Worm (Caenorhabditis elegans) whole organism, young adult: ENCODE results near the gene sre-24.

Experiments used
- B0019.2 ChIP-seq: fragments of 200-800 bp; sonication (Bioruptor generic); conservative IDR thresholded peaks from 2 replicates; pipeline ENCODE4 v1.3.6; 2022; ENCODE audit warnings: missing genetic modification reagents, missing genetic modification characterization, missing compliant biosample characterization
- C06A6.2 ChIP-seq: fragments of 200-800 bp; sonication (Bioruptor generic); conservative IDR thresholded peaks from 2 replicates; pipeline ENCODE4 v1.3.6; 2022; ENCODE audit warnings: missing genetic modification characterization, missing compliant biosample characterization
- F22D6.2 ChIP-seq: sonication (generic microtip); optimal IDR thresholded peaks from 2 replicates; lab custom pipeline; 2016; ENCODE audit warnings: mild to moderate bottlenecking, missing genetic modification characterization, missing compliant biosample characterization
- F23B12.7 ChIP-seq: sonication (generic microtip); optimal IDR thresholded peaks from 2 replicates; lab custom pipeline; 2017; ENCODE audit warnings: missing genetic modification characterization, mild to moderate bottlenecking, missing compliant biosample characterization, antibody characterized with exemption, moderate library complexity; ENCODE audit not compliant: insufficient read depth
- F39B2.1 ChIP-seq: fragments of 200-800 bp; sonication (Bioruptor generic); IDR thresholded peaks from 2 replicates; pipeline ENCODE4 v1.3.6; 2022; ENCODE audit warnings: missing genetic modification reagents, missing genetic modification characterization, missing compliant biosample characterization
- Y56A3A.18 ChIP-seq: fragments of 200-800 bp; sonication (Bioruptor generic); IDR thresholded peaks from 2 replicates; pipeline ENCODE4 v1.3.6; 2022; ENCODE audit warnings: missing genetic modification reagents, missing genetic modification characterization, missing compliant biosample characterization
- Y95B8A.8 ChIP-seq: fragments of 200-800 bp; sonication (Bioruptor generic); IDR thresholded peaks from 2 replicates; pipeline ENCODE4 v1.3.6; 2022; ENCODE audit warnings: missing genetic modification reagents, missing genetic modification characterization, missing compliant biosample characterization
- attf-5 ChIP-seq: fragments of 200-800 bp; sonication (Bioruptor generic); optimal IDR thresholded peaks from 2 replicates; lab custom pipeline; 2018; ENCODE audit warnings: mild to moderate bottlenecking, missing genetic modification characterization, missing compliant biosample characterization
- attf-6 ChIP-seq: fragments of 200-800 bp; sonication (Bioruptor generic); IDR thresholded peaks from 2 replicates; pipeline ENCODE4 v1.3.6; 2022; ENCODE audit warnings: missing genetic modification reagents, missing genetic modification characterization, missing compliant biosample characterization
- ccch-3 ChIP-seq: fragments of 200-800 bp; sonication (Bioruptor generic); optimal IDR thresholded peaks from 2 replicates; lab custom pipeline; 2018; ENCODE audit warnings: mild to moderate bottlenecking, missing genetic modification characterization, missing compliant biosample characterization
- ceh-91 ChIP-seq: fragments of 200-800 bp; sonication (Bioruptor generic); IDR thresholded peaks from 2 replicates; pipeline ENCODE4 v1.3.6; 2022; ENCODE audit warnings: missing genetic modification reagents, missing genetic modification characterization, missing compliant biosample characterization
- chd-7 ChIP-seq: sonication (generic microtip); optimal IDR thresholded peaks from 2 replicates; lab custom pipeline; 2016; ENCODE audit warnings: mild to moderate bottlenecking, missing genetic modification characterization, moderate library complexity, missing compliant biosample characterization
- dpff-1 ChIP-seq: sonication (generic microtip); optimal IDR thresholded peaks from 2 replicates; lab custom pipeline; 2017; ENCODE audit warnings: mild to moderate bottlenecking, missing genetic modification characterization, missing compliant biosample characterization
- dpl-1 ChIP-seq: fragments of 150-350 bp; optimal IDR thresholded peaks from 2 replicates; lab custom pipeline; 2014; ENCODE audit warnings: missing biosample characterization, missing genetic modification reagents, missing genetic modification characterization
- egl-44 ChIP-seq: fragments of 200-800 bp; sonication (Bioruptor generic); IDR thresholded peaks from 2 replicates; pipeline ENCODE4 v1.3.6; 2022; ENCODE audit warnings: missing genetic modification reagents, missing genetic modification characterization, missing compliant biosample characterization
- ekl-4 ChIP-seq: fragments of 200-800 bp; sonication (Bioruptor generic); IDR thresholded peaks from 2 replicates; pipeline ENCODE4 v1.3.6; 2022; ENCODE audit warnings: missing genetic modification reagents, missing genetic modification characterization, missing compliant biosample characterization
- ets-4 ChIP-seq: fragments of 200-800 bp; sonication (Bioruptor generic); optimal IDR thresholded peaks from 2 replicates; lab custom pipeline; 2018; ENCODE audit warnings: mild to moderate bottlenecking, missing genetic modification characterization, missing compliant biosample characterization
- hrde-1 ChIP-seq: sonication (generic microtip); optimal IDR thresholded peaks from 2 replicates; lab custom pipeline; 2016; ENCODE audit warnings: missing genetic modification characterization, mild to moderate bottlenecking, missing compliant biosample characterization, moderate library complexity, missing genotype, missing genetic modification reagents, borderline replicate concordance
- let-526 ChIP-seq: fragments of 200-800 bp; sonication (Bioruptor generic); IDR thresholded peaks from 2 replicates; pipeline ENCODE4 v1.3.6; 2022; ENCODE audit warnings: missing genetic modification reagents, missing genetic modification characterization, missing compliant biosample characterization
- lsy-27 ChIP-seq: sonication (generic microtip); optimal IDR thresholded peaks from 2 replicates; lab custom pipeline; 2017; ENCODE audit warnings: missing genetic modification characterization, mild to moderate bottlenecking, missing compliant biosample characterization, antibody characterized with exemption, missing genotype, borderline replicate concordance; ENCODE audit not compliant: insufficient read depth
- madf-3 ChIP-seq: fragments of 200-800 bp; sonication (Bioruptor generic); IDR thresholded peaks from 2 replicates; pipeline ENCODE4 v1.3.6; 2022; ENCODE audit warnings: missing genetic modification reagents, missing genetic modification characterization, missing compliant biosample characterization
- mes-4 ChIP-seq: sonication (generic microtip); optimal IDR thresholded peaks from 2 replicates; lab custom pipeline; 2016; ENCODE audit warnings: missing genotype, missing genetic modification characterization, missing compliant biosample characterization
- mxl-1 ChIP-seq: sonication (generic microtip); optimal IDR thresholded peaks from 2 replicates; lab custom pipeline; 2016; ENCODE audit warnings: missing genetic modification characterization, missing compliant biosample characterization
- nfya-1 ChIP-seq: sonication (generic microtip); optimal IDR thresholded peaks from 2 replicates; lab custom pipeline; 2017; ENCODE audit warnings: antibody characterized with exemption, missing compliant biosample characterization, missing genetic modification characterization, borderline replicate concordance; ENCODE audit not compliant: insufficient read depth
- nfyb-1 ChIP-seq: fragments of 200-800 bp; sonication (Bioruptor generic); IDR thresholded peaks from 2 replicates; pipeline ENCODE4 v1.3.6; 2022; ENCODE audit warnings: missing genetic modification reagents, missing genetic modification characterization, missing compliant biosample characterization
- nhr-179 ChIP-seq: sonication (generic microtip); optimal IDR thresholded peaks from 2 replicates; lab custom pipeline; 2016; ENCODE audit warnings: mild to moderate bottlenecking, missing genetic modification characterization, missing compliant biosample characterization
- nhr-27 ChIP-seq: fragments of 200-800 bp; sonication (Bioruptor generic); optimal IDR thresholded peaks from 2 replicates; lab custom pipeline; 2018; ENCODE audit warnings: mild to moderate bottlenecking, missing genetic modification characterization, moderate library complexity, missing compliant biosample characterization
- rec-8 ChIP-seq, 2 experiments: sonication (generic microtip); optimal IDR thresholded peaks; 2 replicates each; lab custom pipeline; 2016; ENCODE audit warnings: mild to moderate bottlenecking in 2 of 2, missing genetic modification characterization in 2 of 2, missing genetic modification reagents in 2 of 2, missing genotype in 2 of 2, missing biosample characterization in 1 of 2, missing compliant biosample characterization in 1 of 2, moderate library complexity in 1 of 2
- repo-1 ChIP-seq: sonication (generic microtip); optimal IDR thresholded peaks from 2 replicates; lab custom pipeline; 2017; ENCODE audit warnings: mild to moderate bottlenecking, missing genetic modification characterization, missing compliant biosample characterization
- snpc-3.4 ChIP-seq: sonication (generic microtip); optimal IDR thresholded peaks from 2 replicates; lab custom pipeline; 2017; ENCODE audit warnings: missing genetic modification characterization, mild to moderate bottlenecking, missing compliant biosample characterization, antibody characterized with exemption, moderate library complexity, missing genotype, missing genetic modification reagents
- snpc-4 ChIP-seq, 5 experiments: fragments of 150-350 bp in 1 of 5; sonication (generic microtip) in 4 of 5; optimal IDR thresholded peaks; 2 replicates each; lab custom pipeline; 2014 to 2018; ENCODE audit warnings: missing genetic modification characterization in 5 of 5, missing biosample characterization in 3 of 5, antibody characterized with exemption in 2 of 5, mild to moderate bottlenecking in 2 of 5, missing compliant biosample characterization in 2 of 5, missing genotype in 2 of 5, moderate library complexity in 2 of 5, missing genetic modification reagents in 1 of 5
- ztf-26 ChIP-seq: sonication (generic microtip); optimal IDR thresholded peaks from 2 replicates; lab custom pipeline; 2017; ENCODE audit warnings: missing genetic modification characterization, missing compliant biosample characterization
- ztf-28 ChIP-seq: fragments of 200-800 bp; sonication (Bioruptor generic); IDR thresholded peaks from 2 replicates; pipeline ENCODE4 v1.3.6; 2022; ENCODE audit warnings: missing genetic modification reagents, missing genetic modification characterization, missing compliant biosample characterization

Gene sre-24

ce11 chrV:2884411-2884810 lies at the start of gene sre-24:
sre-24 (plus strand) TSS chrV:2884711.
- TF ChIP-seq attf-5 (GFP tag; lab: Kevin White, UChicago) (no peak), C06A6.2 (GFP tag; lab: Robert Waterston, UW) (no peak), mes-4 (tag; lab: Kevin White, UChicago) (no peak), lsy-27 (tag; lab: Kevin White, UChicago) (no peak), ccch-3 (GFP tag; lab: Kevin White, UChicago) (no peak), ztf-28 (no peak), madf-3 (GFP tag; lab: Robert Waterston, UW) (no peak), nfyb-1 (GFP tag; lab: Robert Waterston, UW) (no peak), F22D6.2 (tag; lab: Kevin White, UChicago) (no peak), hrde-1 (tag; lab: Kevin White, UChicago) (no peak), ekl-4 (GFP tag; lab: Robert Waterston, UW) (no peak), F39B2.1 (GFP tag; lab: Robert Waterston, UW) (no peak), nhr-27 (tag; lab: Kevin White, UChicago) (no peak), B0019.2 (GFP tag; lab: Robert Waterston, UW) (no peak), dpl-1 (GFP tag; lab: Kevin White, UChicago) (no peak), snpc-3.4 (no peak)
- TF ChIP-seq, all 124 proteins: peak for 0

- no peak for TF ChIP-seq chd-7 (tag; lab: Kevin White, UChicago)
- TF ChIP-seq ztf-26 (tag; lab: Kevin White, UChicago) = no peak
- no peak for TF ChIP-seq ets-4 (GFP tag; lab: Kevin White, UChicago)
- TF ChIP-seq nfya-1 = no peak
- TF ChIP-seq nfyb-1 (GFP tag; lab: Robert Waterston, UW) = no peak
- TF ChIP-seq, all 124 proteins: peak for 0
Measured at ce11 chrV:2836501-2836900, 48.0 kb upstream of the sre-24 start, which contains the start of gene srj-45. srj-45 (minus strand) TSS chrV:2836601.

ce11 chrV:2845771-2846170 lies 38.7 kb upstream of the sre-24 start, which contains the start of gene srj-44:
srj-44 (minus strand) TSS chrV:2845871.
- TF ChIP-seq egl-44 (no peak), B0019.2 (GFP tag; lab: Robert Waterston, UW) (no peak), nhr-179 (no peak), Y56A3A.18 (GFP tag; lab: Robert Waterston, UW) (no peak), dpff-1 (no peak), rec-8 (tag; optimal IDR thresholded peaks at IDR 0.05; lab: Kevin White, UChicago) (no peak), F23B12.7 (tag; lab: Kevin White, UChicago) (no peak), let-526 (GFP tag; lab: Robert Waterston, UW) (no peak), ceh-91 (no peak), mxl-1 (no peak), lsy-27 (tag; lab: Kevin White, UChicago) (no peak), Y95B8A.8 (GFP tag; lab: Robert Waterston, UW) (no peak), attf-6 (GFP tag; lab: Robert Waterston, UW) (no peak), snpc-4 (GFP tag; optimal IDR thresholded peaks at IDR 0.05; lab: Kevin White, UChicago) (no peak), snpc-4 (tag; optimal IDR thresholded peaks at IDR 0.05; lab: Kevin White, UChicago) (no peak), chd-7 (tag; lab: Kevin White, UChicago) (no peak), repo-1 (tag; lab: Kevin White, UChicago) (no peak)
